Worm (Caenorhabditis elegans) whole organism, late embryonic: ENCODE measurements around the gene tsen-2.

Experiments
- C08G9.2 ChIP-seq: sonication (generic microtip); optimal IDR thresholded peaks from 2 replicates; lab custom pipeline; 2016; ENCODE audit warnings: mild to moderate bottlenecking, missing genetic modification characterization, moderate library complexity, missing compliant biosample characterization
- ama-1 ChIP-seq: fragments of 150-350 bp; optimal IDR thresholded peaks from 2 replicates; lab custom pipeline; 2014
- hlh-15 ChIP-seq: sonication (generic microtip); optimal IDR thresholded peaks from 2 replicates; lab custom pipeline; 2016; ENCODE audit warnings: missing genetic modification characterization, missing compliant biosample characterization
- nhr-11 ChIP-seq: fragments of 150-350 bp; optimal IDR thresholded peaks from 2 replicates; lab custom pipeline; 2014; ENCODE audit warnings: missing biosample characterization, missing genetic modification characterization
- npax-4 ChIP-seq: sonication (generic microtip); optimal IDR thresholded peaks from 2 replicates; lab custom pipeline; 2016; ENCODE audit warnings: missing genetic modification characterization, missing compliant biosample characterization
- pha-4 ChIP-seq: fragments of 150-350 bp; optimal IDR thresholded peaks from 2 replicates; lab custom pipeline; 2018; ENCODE audit warnings: missing biosample characterization, missing genetic modification reagents, missing genetic modification characterization
- pros-1 ChIP-seq: fragments of 150-350 bp; optimal IDR thresholded peaks from 2 replicates; lab custom pipeline; 2014; ENCODE audit warnings: missing biosample characterization, missing genetic modification reagents, missing genetic modification characterization
- unc-86 ChIP-seq: sonication (generic microtip); optimal IDR thresholded peaks from 2 replicates; lab custom pipeline; 2016; ENCODE audit warnings: missing genetic modification characterization, missing compliant biosample characterization

- TF ChIP-seq unc-86 (tag; lab: Kevin White, UChicago), result no peak
- TF ChIP-seq ama-1 (lab: Kevin White, UChicago), result no peak
- no peak for TF ChIP-seq pros-1 (tag; lab: Kevin White, UChicago)
- TF ChIP-seq hlh-15 (tag; lab: Kevin White, UChicago), result no peak
- no peak for TF ChIP-seq pha-4
- no peak for TF ChIP-seq C08G9.2
- no peak for TF ChIP-seq npax-4 (tag; lab: Kevin White, UChicago)
- no peak for TF ChIP-seq nhr-11 (tag; lab: Kevin White, UChicago)
These were observed 33.9 kb upstream of the tsen-2 start for ce11 chrIII:11931960-11932359.
